Worm (Caenorhabditis elegans) whole organism, young adult: ENCODE data around the gene F55C12.2.
A peak's percentile ranks its signal among the peaks of the same experiment; 100 is the strongest.

Source experiments
- F10E7.11 ChIP-seq: sonication (generic microtip); optimal IDR thresholded peaks from 2 replicates; lab custom pipeline; 2017; ENCODE audit warnings: mild to moderate bottlenecking, missing genetic modification characterization, moderate library complexity, missing compliant biosample characterization
- F22D6.2 ChIP-seq: sonication (generic microtip); optimal IDR thresholded peaks from 2 replicates; lab custom pipeline; 2016; ENCODE audit warnings: mild to moderate bottlenecking, missing genetic modification characterization, missing compliant biosample characterization
- F23B12.7 ChIP-seq: sonication (generic microtip); optimal IDR thresholded peaks from 2 replicates; lab custom pipeline; 2017; ENCODE audit warnings: missing genetic modification characterization, mild to moderate bottlenecking, missing compliant biosample characterization, antibody characterized with exemption, moderate library complexity; ENCODE audit not compliant: insufficient read depth
- F55B11.4 ChIP-seq: sonication (generic microtip); optimal IDR thresholded peaks from 2 replicates; lab custom pipeline; 2016; ENCODE audit warnings: missing compliant biosample characterization, missing genetic modification characterization, borderline replicate concordance; ENCODE audit not compliant: insufficient read depth
- F57A8.1 ChIP-seq: fragments of 200-800 bp; sonication (Bioruptor generic); optimal IDR thresholded peaks from 2 replicates; lab custom pipeline; 2018; ENCODE audit warnings: mild to moderate bottlenecking, missing genetic modification characterization, moderate library complexity, missing compliant biosample characterization
- K12H6.12 ChIP-seq: fragments of 200-800 bp; sonication (Bioruptor generic); optimal IDR thresholded peaks from 2 replicates; lab custom pipeline; 2018; ENCODE audit warnings: mild to moderate bottlenecking, missing genetic modification characterization, missing compliant biosample characterization
- T26A5.8 ChIP-seq: sonication (generic microtip); optimal IDR thresholded peaks from 2 replicates; lab custom pipeline; 2016; ENCODE audit warnings: missing genetic modification characterization, missing compliant biosample characterization
- Y53F4B.3 ChIP-seq: fragments of 200-800 bp; sonication (Bioruptor generic); IDR thresholded peaks from 2 replicates; pipeline ENCODE4 v1.3.6; 2022; ENCODE audit warnings: missing genetic modification reagents, missing genetic modification characterization, missing compliant biosample characterization
- Y79H2A.3 ChIP-seq: fragments of 200-800 bp; sonication (Bioruptor generic); conservative IDR thresholded peaks from 2 replicates; pipeline ENCODE4 v1.3.6; 2022; ENCODE audit warnings: missing genetic modification reagents, missing genetic modification characterization, missing compliant biosample characterization
- ZK185.1 ChIP-seq: sonication (generic microtip); optimal IDR thresholded peaks from 2 replicates; lab custom pipeline; 2016; ENCODE audit warnings: mild to moderate bottlenecking, missing genetic modification characterization, missing compliant biosample characterization; ENCODE audit not compliant: poor library complexity, severe bottlenecking
- ama-1 ChIP-seq, 3 experiments: fragments of 150-350 bp in 1 of 3; sonication (generic microtip) in 2 of 3; optimal IDR thresholded peaks; 2 replicates each; lab custom pipeline; 2014 to 2018; ENCODE audit warnings: missing biosample characterization in 2 of 3, missing genetic modification characterization in 2 of 3, missing genetic modification reagents in 2 of 3
- aptf-3 ChIP-seq: fragments of 200-800 bp; sonication (Bioruptor generic); IDR thresholded peaks from 2 replicates; pipeline ENCODE4 v1.3.6; 2022; ENCODE audit warnings: missing genetic modification characterization, missing compliant biosample characterization
- attf-3 ChIP-seq: fragments of 200-800 bp; sonication (Bioruptor generic); conservative IDR thresholded peaks from 2 replicates; pipeline ENCODE4 v1.3.6; 2022; ENCODE audit warnings: missing genetic modification reagents, missing genetic modification characterization, missing compliant biosample characterization
- attf-6 ChIP-seq: fragments of 200-800 bp; sonication (Bioruptor generic); IDR thresholded peaks from 2 replicates; pipeline ENCODE4 v1.3.6; 2022; ENCODE audit warnings: missing genetic modification reagents, missing genetic modification characterization, missing compliant biosample characterization
- ceh-27 ChIP-seq: fragments of 200-800 bp; sonication (Bioruptor generic); optimal IDR thresholded peaks from 2 replicates; lab custom pipeline; 2018; ENCODE audit warnings: mild to moderate bottlenecking, missing genetic modification characterization, moderate library complexity, missing compliant biosample characterization
- ceh-40 ChIP-seq: fragments of 200-800 bp; sonication (Bioruptor generic); IDR thresholded peaks from 2 replicates; pipeline ENCODE4 v1.3.6; 2022; ENCODE audit warnings: missing genetic modification characterization, missing compliant biosample characterization
- chd-7 ChIP-seq: sonication (generic microtip); optimal IDR thresholded peaks from 2 replicates; lab custom pipeline; 2016; ENCODE audit warnings: mild to moderate bottlenecking, missing genetic modification characterization, moderate library complexity, missing compliant biosample characterization
- dox-1 ChIP-seq: fragments of 200-800 bp; sonication (Bioruptor generic); IDR thresholded peaks from 2 replicates; pipeline ENCODE4 v1.3.6; 2022; ENCODE audit warnings: missing genetic modification reagents, missing genetic modification characterization, missing compliant biosample characterization
- dpff-1 ChIP-seq: sonication (generic microtip); optimal IDR thresholded peaks from 2 replicates; lab custom pipeline; 2017; ENCODE audit warnings: mild to moderate bottlenecking, missing genetic modification characterization, missing compliant biosample characterization
- dpl-1 ChIP-seq: fragments of 150-350 bp; optimal IDR thresholded peaks from 2 replicates; lab custom pipeline; 2014; ENCODE audit warnings: missing biosample characterization, missing genetic modification reagents, missing genetic modification characterization
- egl-18 ChIP-seq: fragments of 200-800 bp; sonication (Bioruptor generic); IDR thresholded peaks from 2 replicates; pipeline ENCODE4 v1.3.6; 2022; ENCODE audit warnings: missing genetic modification reagents, missing genetic modification characterization, missing compliant biosample characterization
- hlh-12 ChIP-seq: sonication (generic microtip); optimal IDR thresholded peaks from 2 replicates; lab custom pipeline; 2016; ENCODE audit warnings: missing genetic modification characterization, missing compliant biosample characterization
- hlh-26 ChIP-seq: fragments of 200-800 bp; sonication (Bioruptor generic); conservative IDR thresholded peaks from 2 replicates; pipeline ENCODE4 v1.3.6; 2022; ENCODE audit warnings: missing genetic modification reagents, missing genetic modification characterization, missing compliant biosample characterization
- hsf-1 ChIP-seq: fragments of 200-800 bp; sonication (Bioruptor generic); IDR thresholded peaks from 2 replicates; pipeline ENCODE4 v1.3.6; 2022; ENCODE audit warnings: missing genetic modification reagents, missing genetic modification characterization, missing compliant biosample characterization
- lag-1 ChIP-seq: fragments of 200-800 bp; sonication (Bioruptor generic); IDR thresholded peaks from 2 replicates; pipeline ENCODE4 v1.3.6; 2022; ENCODE audit warnings: missing genetic modification reagents, missing genetic modification characterization, missing compliant biosample characterization
- let-526 ChIP-seq: fragments of 200-800 bp; sonication (Bioruptor generic); IDR thresholded peaks from 2 replicates; pipeline ENCODE4 v1.3.6; 2022; ENCODE audit warnings: missing genetic modification reagents, missing genetic modification characterization, missing compliant biosample characterization
- let-607 ChIP-seq, 2 experiments: fragments of 200-800 bp in 1 of 2; sonication (Bioruptor generic) in 1 of 2; sonication (generic microtip) in 1 of 2; optimal IDR thresholded peaks; 2 replicates each; lab custom pipeline; 2016 to 2018; ENCODE audit warnings: mild to moderate bottlenecking in 2 of 2, missing compliant biosample characterization in 2 of 2, missing genetic modification characterization in 2 of 2, moderate library complexity in 2 of 2, missing genotype in 1 of 2
- lin-35 ChIP-seq, 3 experiments: fragments of 150-350 bp in 2 of 3; sonication (generic microtip) in 1 of 3; optimal IDR thresholded peaks; 2 replicates each; lab custom pipeline; 2014 to 2018; ENCODE audit warnings: missing biosample characterization in 3 of 3, missing genetic modification characterization in 3 of 3, missing genetic modification reagents in 3 of 3
- lsy-27 ChIP-seq: sonication (generic microtip); optimal IDR thresholded peaks from 2 replicates; lab custom pipeline; 2017; ENCODE audit warnings: missing genetic modification characterization, mild to moderate bottlenecking, missing compliant biosample characterization, antibody characterized with exemption, missing genotype, borderline replicate concordance; ENCODE audit not compliant: insufficient read depth
- madf-10 ChIP-seq: sonication (generic microtip); optimal IDR thresholded peaks from 2 replicates; lab custom pipeline; 2016; ENCODE audit warnings: mild to moderate bottlenecking, missing genetic modification characterization, missing compliant biosample characterization
- mel-28 ChIP-seq: sonication (generic microtip); optimal IDR thresholded peaks from 2 replicates; lab custom pipeline; 2016; ENCODE audit warnings: borderline replicate concordance, mild to moderate bottlenecking, missing genetic modification characterization, missing compliant biosample characterization
- mxl-1 ChIP-seq: sonication (generic microtip); optimal IDR thresholded peaks from 2 replicates; lab custom pipeline; 2016; ENCODE audit warnings: missing genetic modification characterization, missing compliant biosample characterization
- nfya-2 ChIP-seq: fragments of 200-800 bp; sonication (Bioruptor generic); IDR thresholded peaks from 2 replicates; pipeline ENCODE4 v1.3.6; 2022; ENCODE audit warnings: missing genetic modification reagents, missing genetic modification characterization, missing compliant biosample characterization
- nhr-80 ChIP-seq: sonication (generic microtip); optimal IDR thresholded peaks from 2 replicates; lab custom pipeline; 2016; ENCODE audit warnings: missing genetic modification characterization, missing compliant biosample characterization
- pbrm-1 ChIP-seq: fragments of 200-800 bp; sonication (Bioruptor generic); IDR thresholded peaks from 2 replicates; pipeline ENCODE4 v1.3.6; 2022; ENCODE audit warnings: missing genetic modification reagents, missing genetic modification characterization, missing compliant biosample characterization
- pha-4 ChIP-seq: fragments of 150-350 bp; sonication (generic microtip); optimal IDR thresholded peaks from 2 replicates; lab custom pipeline; 2014; ENCODE audit warnings: missing biosample characterization, missing genetic modification reagents, missing genetic modification characterization
- rcor-1 ChIP-seq: fragments of 200-800 bp; sonication (Bioruptor generic); IDR thresholded peaks from 2 replicates; pipeline ENCODE4 v1.3.6; 2022; ENCODE audit warnings: missing genetic modification reagents, missing genetic modification characterization, missing compliant biosample characterization
- snpc-1.3 ChIP-seq: sonication (generic microtip); optimal IDR thresholded peaks from 2 replicates; lab custom pipeline; 2017; ENCODE audit warnings: missing genetic modification characterization, mild to moderate bottlenecking, missing compliant biosample characterization, antibody characterized with exemption, moderate library complexity, missing genotype, missing genetic modification reagents; ENCODE audit not compliant: insufficient read depth
- somi-1 ChIP-seq: fragments of 200-800 bp; sonication (Bioruptor generic); optimal IDR thresholded peaks from 2 replicates; lab custom pipeline; 2018; ENCODE audit warnings: mild to moderate bottlenecking, missing genetic modification characterization, missing compliant biosample characterization
- sptf-2 ChIP-seq: fragments of 200-800 bp; sonication (Bioruptor generic); optimal IDR thresholded peaks from 2 replicates; lab custom pipeline; 2018; ENCODE audit warnings: mild to moderate bottlenecking, missing genetic modification characterization, missing compliant biosample characterization
- tbp1 ChIP-seq: fragments of 200-800 bp; sonication (Bioruptor generic); optimal IDR thresholded peaks from 2 replicates; lab custom pipeline; 2018; ENCODE audit warnings: mild to moderate bottlenecking, missing genetic modification characterization, missing compliant biosample characterization
- tbx-9 ChIP-seq: sonication (generic microtip); optimal IDR thresholded peaks from 2 replicates; lab custom pipeline; 2016; ENCODE audit warnings: borderline replicate concordance, missing genetic modification characterization, inconsistent platforms, missing compliant biosample characterization
- tlf-1 ChIP-seq: fragments of 200-800 bp; sonication (Bioruptor generic); optimal IDR thresholded peaks from 2 replicates; lab custom pipeline; 2018; ENCODE audit warnings: mild to moderate bottlenecking, missing genetic modification characterization, missing compliant biosample characterization
- unc-130 ChIP-seq: sonication (generic microtip); optimal IDR thresholded peaks from 2 replicates; lab custom pipeline; 2016; ENCODE audit warnings: missing genetic modification reagents, missing genetic modification characterization, missing compliant biosample characterization
- zfh-2 ChIP-seq: fragments of 200-800 bp; sonication (Bioruptor generic); conservative IDR thresholded peaks from 2 replicates; pipeline ENCODE4 v1.3.6; 2022; ENCODE audit warnings: missing genetic modification reagents, missing genetic modification characterization, missing compliant biosample characterization
- ztf-25 ChIP-seq: fragments of 200-800 bp; sonication (Bioruptor generic); IDR thresholded peaks from 2 replicates; pipeline ENCODE4 v1.3.6; 2022; ENCODE audit warnings: missing genetic modification reagents, missing genetic modification characterization, missing compliant biosample characterization
- ztf-28 ChIP-seq: fragments of 200-800 bp; sonication (Bioruptor generic); IDR thresholded peaks from 2 replicates; pipeline ENCODE4 v1.3.6; 2022; ENCODE audit warnings: missing genetic modification reagents, missing genetic modification characterization, missing compliant biosample characterization

Gene F55C12.2

DNA sequence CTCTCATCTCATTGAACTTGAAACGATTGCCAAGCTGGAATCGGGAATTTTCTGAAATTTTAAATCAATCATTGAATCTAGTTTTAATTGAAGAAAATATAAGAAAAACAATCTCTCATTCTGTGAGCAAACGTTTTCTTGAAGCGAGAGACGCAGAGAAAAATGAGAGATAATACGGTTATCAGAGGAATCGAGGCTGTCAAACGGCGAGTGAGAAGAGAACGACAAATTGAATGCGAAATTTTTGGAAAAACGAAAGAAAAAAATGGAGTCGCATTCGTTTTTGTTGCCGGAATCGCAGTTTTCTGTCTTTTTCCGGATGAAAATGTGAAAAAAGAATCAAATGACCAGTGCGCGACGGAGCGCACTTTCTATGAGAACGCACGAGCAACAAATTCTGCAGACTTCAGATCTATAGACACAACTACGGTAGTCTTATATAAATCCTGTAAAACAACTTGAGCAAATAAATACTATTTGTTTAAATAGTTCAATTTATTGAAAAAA is 3.0 kb upstream of the F55C12.2 start, which contains the start of gene tex-2 (continued):
- TF ChIP-seq unc-130 = no peak
- no peak for TF ChIP-seq aptf-3 (GFP tag; lab: Robert Waterston, UW)
- no peak for TF ChIP-seq F10E7.11
- TF ChIP-seq lag-1 (GFP tag; lab: Robert Waterston, UW) = no peak
- no peak for TF ChIP-seq Y79H2A.3 (GFP tag; lab: Robert Waterston, UW)
- TF ChIP-seq hsf-1 (GFP tag; lab: Robert Waterston, UW) = no peak
- no peak for TF ChIP-seq attf-6
- peak; percentile 11 for TF ChIP-seq tbp1 (GFP tag; lab: Kevin White, UChicago)
- TF ChIP-seq pbrm-1 = peak; percentile 47; the same call in 1 of the 2 replicates
- TF ChIP-seq snpc-1.3 (tag; lab: Kevin White, UChicago) = no peak
- no peak for TF ChIP-seq tbx-9 (tag; lab: Kevin White, UChicago)
- no peak for TF ChIP-seq sptf-2 (GFP tag; lab: Kevin White, UChicago)
- TF ChIP-seq F55B11.4 (tag; lab: Kevin White, UChicago) = no peak
- TF ChIP-seq dox-1 (GFP tag; lab: Robert Waterston, UW) = peak; percentile 70
- no peak for TF ChIP-seq ceh-27 (GFP tag; lab: Kevin White, UChicago)
- no peak for TF ChIP-seq ama-1 (optimal IDR thresholded peaks at IDR 0.05; lab: Kevin White, UChicago)
- no peak for TF ChIP-seq ama-1 (GFP tag; optimal IDR thresholded peaks at IDR 0.05; lab: Kevin White, UChicago)
- no peak for TF ChIP-seq tlf-1
- TF ChIP-seq hlh-26 (GFP tag; lab: Robert Waterston, UW) = no peak
- TF ChIP-seq let-526 (GFP tag; lab: Robert Waterston, UW) = no peak
- TF ChIP-seq pha-4 (tag; lab: Kevin White, UChicago) = no peak
- no peak for TF ChIP-seq ceh-40 (GFP tag; lab: Robert Waterston, UW)
- TF ChIP-seq hlh-12 (tag; lab: Kevin White, UChicago) = no peak
- TF ChIP-seq ztf-25 = no peak
- no peak for TF ChIP-seq dpl-1 (GFP tag; lab: Kevin White, UChicago)
- TF ChIP-seq nhr-80 = peak; percentile 84
- no peak for TF ChIP-seq T26A5.8
- no peak for TF ChIP-seq ZK185.1 (tag; lab: Kevin White, UChicago)
- TF ChIP-seq K12H6.12 = no peak
- TF ChIP-seq F57A8.1 (GFP tag; lab: Kevin White, UChicago) = no peak
- TF ChIP-seq let-607 (tag; optimal IDR thresholded peaks at IDR 0.05; lab: Kevin White, UChicago) = peak in 1 of 2 experiments; percentile 12
- TF ChIP-seq lsy-27 = peak; percentile 14
- no peak for TF ChIP-seq ztf-28 (GFP tag; lab: Robert Waterston, UW)
- TF ChIP-seq F23B12.7 (tag; lab: Kevin White, UChicago) = peak; percentile 48
- no peak for TF ChIP-seq F22D6.2 (tag; lab: Kevin White, UChicago)
- TF ChIP-seq zfh-2 (GFP tag; lab: Robert Waterston, UW) = peak; percentile 33; the same call in 1 of the 2 replicates
- no peak for TF ChIP-seq Y53F4B.3 (GFP tag; lab: Robert Waterston, UW)
- no peak for TF ChIP-seq nfya-2 (GFP tag; lab: Robert Waterston, UW)
- no peak for TF ChIP-seq rcor-1 (GFP tag; lab: Robert Waterston, UW)
- no peak for TF ChIP-seq attf-3 (GFP tag; lab: Robert Waterston, UW)
- TF ChIP-seq madf-10 (tag; lab: Kevin White, UChicago) = no peak
- no peak for TF ChIP-seq mxl-1
- no peak for TF ChIP-seq dpff-1 (tag; lab: Kevin White, UChicago)
- TF ChIP-seq somi-1 (GFP tag; lab: Kevin White, UChicago) = no peak
- no peak for TF ChIP-seq chd-7
- TF ChIP-seq egl-18 = no peak
- TF ChIP-seq lin-35 (GFP tag; optimal IDR thresholded peaks at IDR 0.05; lab: Kevin White, UChicago) = no peak
- no peak for TF ChIP-seq mel-28 (tag; lab: Kevin White, UChicago)
